Fruit fly (Drosophila melanogaster) whole organism, embryonic: ENCODE measurements around the gene CG42488.
A peak's percentile ranks its signal among the peaks of the same experiment; 100 is the strongest.

Experiments
- Atf3 ChIP-seq: fragments of 200-800 bp; sonication (Bioruptor generic); optimal IDR thresholded peaks from 3 replicates; lab custom pipeline; 2016; ENCODE audit warnings: missing biosample characterization, missing genetic modification characterization
- Atf6 ChIP-seq: fragments of 200-800 bp; sonication (Bioruptor generic); IDR thresholded peaks from 2 replicates; pipeline ENCODE4 v1.3.6; 2022; ENCODE audit warnings: missing biosample characterization, missing genetic modification characterization
- Bdp1 ChIP-seq: fragments of 200-800 bp; sonication (Bioruptor generic); optimal IDR thresholded peaks from 3 replicates; lab custom pipeline; 2016; ENCODE audit warnings: missing biosample characterization, missing genetic modification characterization
- C15 ChIP-seq: fragments of 200-800 bp; sonication (Bioruptor generic); IDR thresholded peaks from 3 replicates; pipeline ENCODE4 v1.3.6; 2022; ENCODE audit warnings: missing biosample characterization, missing genetic modification characterization
- CG11398 ChIP-seq: fragments of 200-800 bp; sonication (Bioruptor generic); optimal IDR thresholded peaks from 2 replicates; lab custom pipeline; 2016; ENCODE audit warnings: missing biosample characterization, missing genetic modification characterization
- CG13775 ChIP-seq: fragments of 200-800 bp; sonication (Bioruptor generic); optimal IDR thresholded peaks from 3 replicates; lab custom pipeline; 2017; ENCODE audit warnings: missing biosample characterization, mild to moderate bottlenecking, missing genetic modification characterization
- CG14965 ChIP-seq: fragments of 200-800 bp; sonication (Bioruptor generic); optimal IDR thresholded peaks from 2 replicates; lab custom pipeline; 2016; ENCODE audit warnings: missing biosample characterization, missing genetic modification characterization, borderline replicate concordance
- CG17802 ChIP-seq: fragments of 200-800 bp; sonication (Bioruptor generic); optimal IDR thresholded peaks from 2 replicates; lab custom pipeline; 2018; ENCODE audit warnings: missing biosample characterization, mild to moderate bottlenecking, missing genetic modification characterization, moderate library complexity
- CG18476 ChIP-seq: fragments of 200-800 bp; sonication (Bioruptor generic); optimal IDR thresholded peaks from 2 replicates; lab custom pipeline; 2016; ENCODE audit warnings: missing biosample characterization, mild to moderate bottlenecking, missing genetic modification characterization
- CG34224 ChIP-seq: fragments of 200-800 bp; sonication (Bioruptor generic); IDR thresholded peaks from 3 replicates; pipeline ENCODE4 v1.3.6; 2022; ENCODE audit warnings: missing biosample characterization, missing genetic modification characterization; ENCODE audit not compliant: partially characterized antibody
- CG4617 ChIP-seq: fragments of 200-800 bp; sonication (Bioruptor generic); optimal IDR thresholded peaks from 3 replicates; lab custom pipeline; 2016; ENCODE audit warnings: missing biosample characterization, missing genetic modification characterization, borderline replicate concordance
- CG4854 ChIP-seq: fragments of 200-800 bp; sonication (Bioruptor generic); optimal IDR thresholded peaks from 2 replicates; lab custom pipeline; 2016; ENCODE audit warnings: missing biosample characterization, missing genetic modification characterization, inconsistent platforms
- CG5245 ChIP-seq: fragments of 200-800 bp; sonication (Bioruptor generic); optimal IDR thresholded peaks from 3 replicates; lab custom pipeline; 2016; ENCODE audit warnings: missing biosample characterization, missing genetic modification characterization
- CG6175 ChIP-seq: fragments of 200-800 bp; sonication (Bioruptor generic); IDR thresholded peaks from 3 replicates; pipeline ENCODE4 v1.3.6; 2022; ENCODE audit warnings: missing biosample characterization, missing genetic modification characterization
- CG6272 ChIP-seq: fragments of 200-800 bp; sonication (Bioruptor generic); IDR thresholded peaks from 2 replicates; pipeline ENCODE4 v1.3.6; 2022; ENCODE audit warnings: missing biosample characterization, missing genetic modification characterization
- CG6683 ChIP-seq: fragments of 200-800 bp; sonication (Bioruptor generic); optimal IDR thresholded peaks from 2 replicates; lab custom pipeline; 2017; ENCODE audit warnings: missing biosample characterization, mild to moderate bottlenecking, missing genetic modification characterization, missing genetic modification reagents
- CG6791 ChIP-seq: fragments of 200-800 bp; sonication (Bioruptor generic); IDR thresholded peaks from 3 replicates; pipeline ENCODE4 v1.3.6; 2022; ENCODE audit warnings: missing biosample characterization, missing genetic modification characterization; ENCODE audit not compliant: partially characterized antibody
- CG9876 ChIP-seq: fragments of 200-800 bp; sonication (Bioruptor generic); optimal IDR thresholded peaks from 2 replicates; lab custom pipeline; 2016; ENCODE audit warnings: missing biosample characterization, missing genetic modification characterization
- Chrac-16 ChIP-seq: fragments of 200-800 bp; sonication (Bioruptor generic); optimal IDR thresholded peaks from 3 replicates; lab custom pipeline; 2016; ENCODE audit warnings: missing biosample characterization, missing genetic modification characterization
- Dip2 ChIP-seq: fragments of 200-800 bp; sonication (Bioruptor generic); IDR thresholded peaks from 2 replicates; pipeline ENCODE4 v1.3.6; 2022; ENCODE audit warnings: missing biosample characterization, missing genetic modification characterization
- Gsc ChIP-seq: fragments of 200-800 bp; sonication (Bioruptor generic); IDR thresholded peaks from 2 replicates; pipeline ENCODE4 v1.3.6; 2022; ENCODE audit warnings: missing biosample characterization, missing genetic modification characterization
- Gug ChIP-seq: fragments of 200-800 bp; sonication (Bioruptor generic); IDR thresholded peaks from 4 replicates; pipeline ENCODE4 v1.3.6; 2022; ENCODE audit warnings: missing biosample characterization, missing genetic modification characterization
- Hr51 ChIP-seq, 2 experiments: fragments of 200-800 bp; sonication (Bioruptor generic); optimal IDR thresholded peaks; 2 replicates in 1 of 2; 3 replicates in 1 of 2; lab custom pipeline; 2016 to 2018; ENCODE audit warnings: missing biosample characterization in 2 of 2, missing genetic modification characterization in 2 of 2, mild to moderate bottlenecking in 1 of 2, moderate library complexity in 1 of 2
- Lhr ChIP-seq: fragments of 200-800 bp; sonication (Bioruptor generic); optimal IDR thresholded peaks from 3 replicates; lab custom pipeline; 2017; ENCODE audit warnings: mild to moderate bottlenecking, missing biosample characterization, missing genetic modification reagents, missing genetic modification characterization
- NfI ChIP-seq: fragments of 200-800 bp; sonication (Bioruptor generic); optimal IDR thresholded peaks from 3 replicates; lab custom pipeline; 2018; ENCODE audit warnings: missing biosample characterization, mild to moderate bottlenecking, missing genetic modification characterization, moderate library complexity
- Oaz ChIP-seq: fragments of 200-800 bp; sonication (Bioruptor generic); IDR thresholded peaks from 2 replicates; pipeline ENCODE4 v1.3.6; 2022; ENCODE audit warnings: missing biosample characterization, missing genetic modification characterization
- Oli ChIP-seq: fragments of 200-800 bp; sonication (Bioruptor generic); optimal IDR thresholded peaks from 2 replicates; lab custom pipeline; 2018; ENCODE audit warnings: missing biosample characterization, mild to moderate bottlenecking, missing genetic modification characterization, moderate library complexity
- Sox102F ChIP-seq: fragments of 200-800 bp; sonication (Bioruptor generic); optimal IDR thresholded peaks from 2 replicates; lab custom pipeline; 2018; ENCODE audit warnings: missing biosample characterization, mild to moderate bottlenecking, missing genetic modification characterization, moderate library complexity
- Usf ChIP-seq: fragments of 200-800 bp; sonication (Bioruptor generic); optimal IDR thresholded peaks from 2 replicates; lab custom pipeline; 2017; ENCODE audit warnings: missing genotype, missing biosample characterization, missing genetic modification characterization
- Vsx1 ChIP-seq: fragments of 200-800 bp; sonication (Bioruptor generic); optimal IDR thresholded peaks from 2 replicates; lab custom pipeline; 2017; ENCODE audit warnings: missing biosample characterization, mild to moderate bottlenecking, missing genetic modification characterization, missing genetic modification reagents
- al ChIP-seq: fragments of 200-800 bp; sonication (Bioruptor generic); IDR thresholded peaks from 2 replicates; pipeline ENCODE4 v1.3.6; 2022; ENCODE audit warnings: missing biosample characterization, missing genetic modification characterization
- ash1 ChIP-seq: fragments of 200-800 bp; sonication (Bioruptor generic); optimal IDR thresholded peaks from 2 replicates; lab custom pipeline; 2018; ENCODE audit warnings: missing biosample characterization, mild to moderate bottlenecking, missing genetic modification characterization
- az2 ChIP-seq: fragments of 200-800 bp; sonication (Bioruptor generic); optimal IDR thresholded peaks from 3 replicates; lab custom pipeline; 2016; ENCODE audit warnings: missing biosample characterization, missing genetic modification characterization
- bbx ChIP-seq: fragments of 200-800 bp; sonication (Bioruptor generic); IDR thresholded peaks from 2 replicates; pipeline ENCODE4 v1.3.6; 2022; ENCODE audit warnings: missing biosample characterization, missing genetic modification characterization; ENCODE audit not compliant: partially characterized antibody
- cas ChIP-seq: fragments of 200-800 bp; sonication (Bioruptor generic); IDR thresholded peaks from 2 replicates; pipeline ENCODE4 v1.3.6; 2022; ENCODE audit warnings: missing biosample characterization, missing genetic modification characterization
- esg ChIP-seq: fragments of 200-800 bp; sonication (Bioruptor generic); conservative IDR thresholded peaks from 2 replicates; pipeline ENCODE4 v1.3.6; 2022; ENCODE audit warnings: missing biosample characterization, missing genetic modification characterization
- gt ChIP-seq: fragments of 200-800 bp; sonication (Bioruptor generic); IDR thresholded peaks from 2 replicates; pipeline ENCODE4 v1.3.6; 2022; ENCODE audit warnings: missing biosample characterization, missing genetic modification characterization
- jing ChIP-seq: fragments of 200-800 bp; sonication (Bioruptor generic); optimal IDR thresholded peaks from 2 replicates; lab custom pipeline; 2018; ENCODE audit warnings: missing biosample characterization, mild to moderate bottlenecking, missing genetic modification characterization
- lab ChIP-seq: fragments of 200-800 bp; sonication (Bioruptor generic); optimal IDR thresholded peaks from 3 replicates; lab custom pipeline; 2017; ENCODE audit warnings: missing biosample characterization, missing genetic modification characterization, mild to moderate bottlenecking, moderate library complexity, missing genetic modification reagents
- lilli ChIP-seq: fragments of 200-800 bp; sonication (Bioruptor generic); optimal IDR thresholded peaks from 3 replicates; lab custom pipeline; 2016; ENCODE audit warnings: missing biosample characterization, missing genetic modification characterization
- sd ChIP-seq: fragments of 200-800 bp; sonication (Bioruptor generic); optimal IDR thresholded peaks from 3 replicates; lab custom pipeline; 2018; ENCODE audit warnings: missing biosample characterization, mild to moderate bottlenecking, missing genetic modification characterization, moderate library complexity
- sisA ChIP-seq: fragments of 200-800 bp; sonication (Bioruptor generic); IDR thresholded peaks from 2 replicates; pipeline ENCODE4 v1.3.6; 2022; ENCODE audit warnings: missing biosample characterization, missing genetic modification characterization
- sob ChIP-seq: fragments of 200-800 bp; sonication (Bioruptor generic); IDR thresholded peaks from 2 replicates; pipeline ENCODE4 v1.3.6; 2022; ENCODE audit warnings: missing biosample characterization, missing genetic modification characterization
- trem ChIP-seq: fragments of 200-800 bp; optimal IDR thresholded peaks from 3 replicates; lab custom pipeline; 2019; ENCODE audit warnings: missing biosample characterization, mild to moderate bottlenecking, missing genetic modification characterization, moderate library complexity
- tx ChIP-seq: fragments of 200-800 bp; sonication (Bioruptor generic); optimal IDR thresholded peaks from 2 replicates; lab custom pipeline; 2016; ENCODE audit warnings: missing biosample characterization, missing genetic modification characterization
- vnd ChIP-seq: fragments of 200-800 bp; sonication (Bioruptor generic); IDR thresholded peaks from 3 replicates; pipeline ENCODE4 v1.3.6; 2022; ENCODE audit warnings: missing biosample characterization, missing genetic modification characterization; ENCODE audit not compliant: partially characterized antibody
- vvl ChIP-seq: fragments of 200-800 bp; sonication (Bioruptor generic); IDR thresholded peaks from 2 replicates; pipeline ENCODE4 v1.3.6; 2022; ENCODE audit warnings: missing biosample characterization, missing genetic modification characterization
- wdn ChIP-seq: fragments of 200-800 bp; sonication (Bioruptor generic); IDR thresholded peaks from 2 replicates; pipeline ENCODE4 v1.3.6; 2022; ENCODE audit warnings: missing biosample characterization, missing genetic modification characterization
- yki ChIP-seq: fragments of >200 bp; optimal IDR thresholded peaks from 3 replicates; lab custom pipeline; 2018
- zf30C ChIP-seq: fragments of 200-800 bp; sonication (Bioruptor generic); optimal IDR thresholded peaks from 3 replicates; lab custom pipeline; 2018; ENCODE audit warnings: missing biosample characterization, mild to moderate bottlenecking, missing genetic modification characterization

CG42488 gene

dm6 chr3R:25462642-25463317 is 20.1 kb upstream of the CG42488 start (continued):
- TF ChIP-seq trem (tag; lab: Kevin White, UChicago): no peak
- no peak for TF ChIP-seq az2 (GFP tag; lab: Kevin White, UChicago)
- no peak for TF ChIP-seq Dip2 (GFP tag; lab: Robert Waterston, UW)
- TF ChIP-seq sob (GFP tag; lab: Robert Waterston, UW): peak; percentile 65
- no peak for TF ChIP-seq CG6272
- TF ChIP-seq gt: no peak
- TF ChIP-seq Lhr (GFP tag; lab: Kevin White, UChicago): no peak
- no peak for TF ChIP-seq CG6175 (GFP tag; lab: Robert Waterston, UW)
- TF ChIP-seq bbx: no peak
- peak; percentile 44 for TF ChIP-seq NfI (GFP tag; lab: Kevin White, UChicago)
- TF ChIP-seq CG4617: no peak
- TF ChIP-seq ash1 (GFP tag; lab: Kevin White, UChicago): no peak
- no peak for TF ChIP-seq CG18476 (GFP tag; lab: Kevin White, UChicago)
- peak in 1 of 2 experiments; percentile 50 for TF ChIP-seq Hr51 (GFP tag; optimal IDR thresholded peaks at IDR 0.05; lab: Kevin White, UChicago)
- TF ChIP-seq CG6791 (GFP tag; lab: Robert Waterston, UW): no peak
- TF ChIP-seq esg (GFP tag; lab: Robert Waterston, UW): no peak; the same call in 1 of the 2 replicates
- TF ChIP-seq Atf6 (GFP tag; lab: Robert Waterston, UW): peak; percentile 64
- peak; percentile 20 for TF ChIP-seq Oli (tag; lab: Kevin White, UChicago)
- TF ChIP-seq Atf3: no peak
- peak; percentile 53; the same call in 3 of the 4 replicates for TF ChIP-seq Gug (GFP tag; lab: Robert Waterston, UW)
- TF ChIP-seq Chrac-16 (GFP tag; lab: Kevin White, UChicago): no peak
- TF ChIP-seq CG5245 (GFP tag; lab: Kevin White, UChicago): no peak
- TF ChIP-seq Oaz (GFP tag; lab: Robert Waterston, UW): no peak
- no peak for TF ChIP-seq sisA (GFP tag; lab: Robert Waterston, UW)
- TF ChIP-seq lilli: peak; percentile 1
- TF ChIP-seq CG17802 (tag; lab: Kevin White, UChicago): no peak
- peak; percentile 77 for TF ChIP-seq al
- TF ChIP-seq wdn: peak; percentile 44; the same call in 1 of the 2 replicates
- no peak for TF ChIP-seq CG11398 (GFP tag; lab: Kevin White, UChicago)
- TF ChIP-seq Usf (GFP tag; lab: Kevin White, UChicago): no peak
- TF ChIP-seq yki: no peak
- TF ChIP-seq CG4854 (GFP tag; lab: Kevin White, UChicago): no peak
- no peak for TF ChIP-seq CG9876 (GFP tag; lab: Kevin White, UChicago)
- no peak for TF ChIP-seq CG14965 (GFP tag; lab: Kevin White, UChicago)
- no peak for TF ChIP-seq zf30C (GFP tag; lab: Kevin White, UChicago)
- no peak for TF ChIP-seq CG6683 (GFP tag; lab: Kevin White, UChicago)
- no peak for TF ChIP-seq cas
- TF ChIP-seq Sox102F: peak; percentile 34
- TF ChIP-seq Bdp1: no peak
- peak; percentile 67 for TF ChIP-seq lab (GFP tag; lab: Kevin White, UChicago)
- no peak for TF ChIP-seq tx (GFP tag; lab: Kevin White, UChicago)
- TF ChIP-seq CG34224 (GFP tag; lab: Robert Waterston, UW): no peak
- no peak for TF ChIP-seq vvl (GFP tag; lab: Robert Waterston, UW)
- TF ChIP-seq CG13775 (GFP tag; lab: Kevin White, UChicago): peak; percentile 7
- no peak for TF ChIP-seq Gsc
- TF ChIP-seq Vsx1 (GFP tag; lab: Kevin White, UChicago): no peak
- no peak for TF ChIP-seq vnd (GFP tag; lab: Robert Waterston, UW)
- peak; percentile 73 for TF ChIP-seq sd (tag; lab: Kevin White, UChicago)
- TF ChIP-seq C15 (GFP tag; lab: Robert Waterston, UW): 0 out of 3 replicates have a peak, but pooled peaks have one; percentile 28
- TF ChIP-seq jing (GFP tag; lab: Kevin White, UChicago): no peak
